Worm (Caenorhabditis elegans) whole organism, midembryonic: ENCODE data around the gene copb-2.

Experiments used
- T22C8.4 ChIP-seq: fragments of 200-800 bp; sonication (Bioruptor generic); IDR thresholded peaks from 2 replicates; pipeline ENCODE4 v1.3.6; 2022; ENCODE audit warnings: missing genetic modification characterization, missing compliant biosample characterization
- cog-1 ChIP-seq: sonication (generic microtip); optimal IDR thresholded peaks from 2 replicates; lab custom pipeline; 2016; ENCODE audit warnings: missing genetic modification characterization, missing compliant biosample characterization
- flt-1 ChIP-seq: fragments of 200-800 bp; sonication (Bioruptor generic); IDR thresholded peaks from 2 replicates; pipeline ENCODE4 v1.3.6; 2022; ENCODE audit warnings: missing genetic modification characterization, missing compliant biosample characterization
- klf-2 ChIP-seq: fragments of 200-800 bp; sonication (Bioruptor generic); conservative IDR thresholded peaks from 2 replicates; pipeline ENCODE4 v1.3.6; 2022; ENCODE audit warnings: missing genetic modification reagents, missing genetic modification characterization, missing compliant biosample characterization
- med-1 ChIP-seq: sonication (generic microtip); optimal IDR thresholded peaks from 2 replicates; lab custom pipeline; 2017; ENCODE audit warnings: missing genetic modification characterization, mild to moderate bottlenecking, missing compliant biosample characterization, antibody characterized with exemption, missing genetic modification reagents; ENCODE audit not compliant: insufficient read depth
- ref-1 ChIP-seq: fragments of 200-800 bp; sonication (Bioruptor generic); conservative IDR thresholded peaks from 2 replicates; pipeline ENCODE4 v1.3.6; 2022; ENCODE audit warnings: missing genetic modification reagents, missing genetic modification characterization, missing compliant biosample characterization
- tab-1 ChIP-seq: fragments of 200-800 bp; sonication (Bioruptor generic); IDR thresholded peaks from 2 replicates; pipeline ENCODE4 v1.3.6; 2022; ENCODE audit warnings: missing genetic modification characterization, missing compliant biosample characterization
- ztf-23 ChIP-seq: fragments of 200-800 bp; sonication (Bioruptor generic); IDR thresholded peaks from 2 replicates; pipeline ENCODE4 v1.3.6; 2022; ENCODE audit warnings: missing genetic modification reagents, missing genetic modification characterization, missing compliant biosample characterization
- ztf-29 ChIP-seq: fragments of 200-800 bp; sonication (Bioruptor generic); IDR thresholded peaks from 2 replicates; pipeline ENCODE4 v1.3.6; 2022; ENCODE audit warnings: missing genetic modification reagents, missing genetic modification characterization, missing compliant biosample characterization

Gene copb-2

ce11 chrIV:9459224-9459781, at the start of gene copb-2:
copb-2 (plus strand) TSS chrIV:9459731.
- no peak for TF ChIP-seq klf-2 (GFP tag; lab: Robert Waterston, UW)

- 0 out of 2 replicates have a peak, but pooled peaks have one; percentile 16 for TF ChIP-seq tab-1
Observed at ce11 chrIV:9410766-9411165, 48.8 kb upstream of the copb-2 start.

- TF ChIP-seq ztf-29 (GFP tag; lab: Robert Waterston, UW) = no peak
- TF ChIP-seq ref-1 = no peak
- TF ChIP-seq T22C8.4 (GFP tag; lab: Robert Waterston, UW) = no peak
- no peak for TF ChIP-seq tab-1
- TF ChIP-seq ztf-23 (GFP tag; lab: Robert Waterston, UW) = no peak
- no peak for TF ChIP-seq klf-2 (GFP tag; lab: Robert Waterston, UW)
- no peak for TF ChIP-seq med-1
- no peak for TF ChIP-seq flt-1 (GFP tag; lab: Robert Waterston, UW)
- TF ChIP-seq cog-1 = no peak
Observed at ce11 chrIV:9422408-9422807, 37.1 kb upstream of the copb-2 start, which contains the start of gene F56D5.9. F56D5.9 (minus strand) TSS chrIV:9422508.

ce11 chrIV:9423095-9423494, 36.4 kb upstream of the copb-2 start, which contains the start of gene srxa-2:
srxa-2 (plus strand) TSS chrIV:9423395.
- TF ChIP-seq tab-1 (no peak), ztf-23 (GFP tag; lab: Robert Waterston, UW) (no peak), flt-1 (GFP tag; lab: Robert Waterston, UW) (no peak), cog-1 (no peak), T22C8.4 (GFP tag; lab: Robert Waterston, UW) (no peak), ref-1 (no peak), ztf-29 (GFP tag; lab: Robert Waterston, UW) (no peak), med-1 (no peak), klf-2 (GFP tag; lab: Robert Waterston, UW) (no peak)

ce11 chrIV:9427959-9428358, 31.6 kb upstream of the copb-2 start, which contains the start of gene F59B8.1:
F59B8.1 (plus strand) TSS chrIV:9428259.
- TF ChIP-seq flt-1 (GFP tag; lab: Robert Waterston, UW) = no peak
- TF ChIP-seq klf-2 (GFP tag; lab: Robert Waterston, UW) = no peak
- TF ChIP-seq T22C8.4 (GFP tag; lab: Robert Waterston, UW) = no peak
- TF ChIP-seq ztf-23 (GFP tag; lab: Robert Waterston, UW) = no peak
- TF ChIP-seq cog-1 = no peak
- no peak for TF ChIP-seq med-1
- no peak for TF ChIP-seq ztf-29 (GFP tag; lab: Robert Waterston, UW)
- no peak for TF ChIP-seq tab-1
- no peak for TF ChIP-seq ref-1

- TF ChIP-seq flt-1 (GFP tag; lab: Robert Waterston, UW) (no peak), tab-1 (no peak), med-1 (no peak), cog-1 (no peak), klf-2 (GFP tag; lab: Robert Waterston, UW) (no peak), T22C8.4 (GFP tag; lab: Robert Waterston, UW) (no peak), ztf-29 (GFP tag; lab: Robert Waterston, UW) (no peak), ztf-23 (GFP tag; lab: Robert Waterston, UW) (no peak), ref-1 (no peak)
Observed at ce11 chrIV:9432327-9432726, 27.2 kb upstream of the copb-2 start.

ce11 chrIV:9438753-9439152, 20.8 kb upstream of the copb-2 start:
- TF ChIP-seq ztf-23 (GFP tag; lab: Robert Waterston, UW) = no peak

ce11 chrIV:9440880-9441336, 18.6 kb upstream of the copb-2 start, which contains the start of gene idh-1:
idh-1 (minus strand) TSS chrIV:9441107.
- TF ChIP-seq ref-1 = no peak
- no peak for TF ChIP-seq flt-1 (GFP tag; lab: Robert Waterston, UW)
- TF ChIP-seq klf-2 (GFP tag; lab: Robert Waterston, UW) = no peak
- no peak for TF ChIP-seq ztf-23 (GFP tag; lab: Robert Waterston, UW)
- no peak for TF ChIP-seq ztf-29 (GFP tag; lab: Robert Waterston, UW)
- no peak for TF ChIP-seq cog-1

- TF ChIP-seq T22C8.4 (GFP tag; lab: Robert Waterston, UW) (no peak), ref-1 (no peak), ztf-29 (GFP tag; lab: Robert Waterston, UW) (no peak), med-1 (no peak), flt-1 (GFP tag; lab: Robert Waterston, UW) (no peak), cog-1 (no peak), ztf-23 (GFP tag; lab: Robert Waterston, UW) (no peak), tab-1 (no peak), klf-2 (GFP tag; lab: Robert Waterston, UW) (no peak)
Observed at ce11 chrIV:9441391-9441790, 18.1 kb upstream of the copb-2 start.

ce11 chrIV:9442106-9442532, 17.4 kb upstream of the copb-2 start:
- no peak for TF ChIP-seq flt-1 (GFP tag; lab: Robert Waterston, UW)
- 0 out of 2 replicates have a peak, but pooled peaks have one; percentile 21 for TF ChIP-seq klf-2 (GFP tag; lab: Robert Waterston, UW)

ce11 chrIV:9443940-9444339, 15.6 kb upstream of the copb-2 start, which contains the start of gene F38E11.9:
F38E11.9 (minus strand) TSS chrIV:9444040.
- TF ChIP-seq T22C8.4 (GFP tag; lab: Robert Waterston, UW) = no peak
- no peak for TF ChIP-seq ref-1
- TF ChIP-seq ztf-23 (GFP tag; lab: Robert Waterston, UW) = no peak
- TF ChIP-seq ztf-29 (GFP tag; lab: Robert Waterston, UW) = no peak
- TF ChIP-seq flt-1 (GFP tag; lab: Robert Waterston, UW) = no peak
- no peak for TF ChIP-seq tab-1
- no peak for TF ChIP-seq klf-2 (GFP tag; lab: Robert Waterston, UW)
- TF ChIP-seq med-1 = no peak
- TF ChIP-seq cog-1 = no peak
